Worm (Caenorhabditis elegans): ENCODE results near the gene zipt-3.

DNA sequence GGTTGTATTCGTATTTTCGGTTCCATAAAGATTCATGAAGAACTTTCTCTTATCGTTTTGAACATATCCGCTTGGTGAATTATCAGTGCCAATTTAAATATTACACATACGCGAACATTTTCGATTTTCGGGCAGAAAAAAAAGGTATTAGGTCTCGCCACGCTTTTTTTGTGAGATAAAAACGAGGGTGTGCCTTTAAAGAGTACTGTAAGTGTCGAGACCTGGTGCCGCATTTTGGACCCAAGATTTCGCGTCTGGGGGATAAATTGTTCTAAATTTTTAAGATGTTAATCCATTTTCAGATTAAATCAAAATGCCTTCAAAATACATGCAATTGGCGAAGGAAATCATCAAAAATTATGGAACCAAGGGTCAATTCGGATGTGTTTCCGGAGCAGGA, 24.0 kb upstream of the zipt-3 start, which contains the start of gene C25H3.3:
- no peak for TF ChIP-seq unc-120 (tag; optimal IDR thresholded peaks at IDR 0.05; ENCODE audit: poor library complexity, severe bottlenecking)
- no peak for TF ChIP-seq mab-5 (tag; optimal IDR thresholded peaks at IDR 0.05)
- no peak for TF ChIP-seq flh-1 (GFP tag; optimal IDR thresholded peaks at IDR 0.05)
- no peak for TF ChIP-seq nhr-237 (tag; optimal IDR thresholded peaks at IDR 0.05)
